Worm (Caenorhabditis elegans) whole organism, mixed stage, embryonic: Measurements from ENCODE around the gene Y105C5B.25.

Experiments
- drap-1 ChIP-seq: fragments of 200-800 bp; sonication (Bioruptor generic); optimal IDR thresholded peaks from 3 replicates; lab custom pipeline; 2018; ENCODE audit warnings: mild to moderate bottlenecking, missing genetic modification characterization, missing compliant biosample characterization
- elt-1 ChIP-seq: sonication (generic microtip); optimal IDR thresholded peaks from 2 replicates; lab custom pipeline; 2017; ENCODE audit warnings: missing genetic modification characterization, mild to moderate bottlenecking, missing compliant biosample characterization, antibody characterized with exemption, moderate library complexity, borderline replicate concordance; ENCODE audit not compliant: insufficient read depth
- elt-3 ChIP-seq: fragments of 150-350 bp; optimal IDR thresholded peaks from 2 replicates; lab custom pipeline; 2014; ENCODE audit warnings: missing biosample characterization, missing genetic modification characterization
- lsy-2 ChIP-seq: fragments of 150-350 bp; optimal IDR thresholded peaks from 2 replicates; lab custom pipeline; 2014; ENCODE audit warnings: missing biosample characterization, missing genetic modification characterization
- mep-1 ChIP-seq: fragments of 150-350 bp; optimal IDR thresholded peaks from 2 replicates; lab custom pipeline; 2017; ENCODE audit warnings: missing biosample characterization, missing genetic modification reagents, missing genetic modification characterization, inconsistent platforms
- sptf-1 ChIP-seq: sonication (generic microtip); optimal IDR thresholded peaks from 2 replicates; lab custom pipeline; 2017; ENCODE audit warnings: mild to moderate bottlenecking, missing genetic modification characterization, moderate library complexity, missing compliant biosample characterization
- tbx-8 ChIP-seq: fragments of 200-800 bp; sonication (Bioruptor generic); optimal IDR thresholded peaks from 2 replicates; lab custom pipeline; 2018; ENCODE audit warnings: mild to moderate bottlenecking, missing genetic modification characterization, moderate library complexity, missing compliant biosample characterization
- unc-39 ChIP-seq: fragments of 150-350 bp; optimal IDR thresholded peaks from 2 replicates; lab custom pipeline; 2014; ENCODE audit warnings: missing biosample characterization, missing genetic modification characterization

DNA sequence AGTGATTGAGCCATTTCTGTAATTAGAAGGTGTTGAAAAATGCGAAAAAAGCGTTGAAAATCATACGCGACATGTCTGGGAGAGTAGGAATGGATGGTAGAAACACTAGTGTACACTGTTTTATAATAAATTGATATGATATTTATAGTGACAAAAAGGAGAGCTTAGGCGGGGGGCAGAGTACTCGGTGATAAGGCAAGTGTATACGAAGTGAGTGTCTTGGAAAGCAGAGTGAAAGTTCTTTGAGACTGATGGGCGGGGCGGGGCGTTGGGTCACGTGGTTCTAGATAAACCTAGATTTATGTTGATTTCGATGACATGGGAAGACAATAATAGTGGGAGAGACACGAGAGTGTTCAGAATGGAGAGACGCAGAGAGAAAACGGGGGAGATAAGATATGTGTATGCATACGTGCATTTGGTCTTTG, 23.7 kb upstream of the Y105C5B.25 start, which contains the start of gene gln-3:
- no peak for TF ChIP-seq mep-1 (tag; lab: Kevin White, UChicago)
- peak; percentile 75 for TF ChIP-seq elt-1
- TF ChIP-seq sptf-1 (tag; lab: Kevin White, UChicago), result no peak
- TF ChIP-seq lsy-2 (tag; lab: Kevin White, UChicago), result no peak
- TF ChIP-seq tbx-8 (GFP tag; lab: Kevin White, UChicago), result no peak
- TF ChIP-seq unc-39, result no peak
- peak; percentile 30 for TF ChIP-seq elt-3 (tag; lab: Kevin White, UChicago)
- no peak for TF ChIP-seq drap-1
